Fruit fly (Drosophila melanogaster): ENCODE results near the gene js.

Gene js

dm6 chr3R:16403734-16404057 is 35.6 kb upstream of the js start (continued):
- no peak for TF ChIP-seq Mes4 (GFP tag; optimal IDR thresholded peaks at IDR 0.05)
- TF ChIP-seq CG4730 (GFP tag; IDR thresholded peaks at IDR 0.05) = no peak
- no peak for TF ChIP-seq CG31388 (GFP tag; optimal IDR thresholded peaks at IDR 0.05)
- no peak for TF ChIP-seq CG14965 (GFP tag; optimal IDR thresholded peaks at IDR 0.05; ENCODE audit: borderline replicate concordance)
- peak; percentile 38 for TF ChIP-seq HmgD (GFP tag; optimal IDR thresholded peaks at IDR 0.05)
- no peak for TF ChIP-seq cas (GFP tag; IDR thresholded peaks at IDR 0.05)
- no peak for TF ChIP-seq CG3847 (GFP tag; IDR thresholded peaks at IDR 0.05)
- no peak for TF ChIP-seq lbe (GFP tag; optimal IDR thresholded peaks at IDR 0.05)
- TF ChIP-seq GATAe (GFP tag; conservative IDR thresholded peaks at IDR 0.05) = no peak
- no peak for TF ChIP-seq CG10543 (GFP tag; optimal IDR thresholded peaks at IDR 0.05)
- no peak for TF ChIP-seq CG7271 (tag; optimal IDR thresholded peaks at IDR 0.05)
- no peak for TF ChIP-seq gem (tag; optimal IDR thresholded peaks at IDR 0.05)
- no peak for TF ChIP-seq shn (GFP tag; optimal IDR thresholded peaks at IDR 0.05)
- TF ChIP-seq Atf6 (GFP tag; IDR thresholded peaks at IDR 0.05) = no peak
- no peak for TF ChIP-seq Rx (GFP tag; IDR thresholded peaks at IDR 0.05)
- TF ChIP-seq dmrt11E (tag; optimal IDR thresholded peaks at IDR 0.05) = no peak
- TF ChIP-seq jigr1 (GFP tag; IDR thresholded peaks at IDR 0.05) = no peak
- no peak for TF ChIP-seq exex (tag; optimal IDR thresholded peaks at IDR 0.05)
- TF ChIP-seq ewg (GFP tag; optimal IDR thresholded peaks at IDR 0.05) = no peak
- no peak for TF ChIP-seq jumu (GFP tag; optimal IDR thresholded peaks at IDR 0.05)
- no peak for TF ChIP-seq bab2 (GFP tag; optimal IDR thresholded peaks at IDR 0.05)
- TF ChIP-seq CG4282 (GFP tag; optimal IDR thresholded peaks at IDR 0.05) = no peak
- TF ChIP-seq CG15479 (GFP tag; optimal IDR thresholded peaks at IDR 0.05) = no peak
- TF ChIP-seq CG2120 (GFP tag; optimal IDR thresholded peaks at IDR 0.05) = no peak
- no peak for TF ChIP-seq crc (GFP tag; optimal IDR thresholded peaks at IDR 0.05)
- no peak for TF ChIP-seq CG4820 (GFP tag; optimal IDR thresholded peaks at IDR 0.05)
- TF ChIP-seq E2f2 (GFP tag; IDR thresholded peaks at IDR 0.05) = no peak
- TF ChIP-seq CG3163 (GFP tag; optimal IDR thresholded peaks at IDR 0.05) = no peak

DNA sequence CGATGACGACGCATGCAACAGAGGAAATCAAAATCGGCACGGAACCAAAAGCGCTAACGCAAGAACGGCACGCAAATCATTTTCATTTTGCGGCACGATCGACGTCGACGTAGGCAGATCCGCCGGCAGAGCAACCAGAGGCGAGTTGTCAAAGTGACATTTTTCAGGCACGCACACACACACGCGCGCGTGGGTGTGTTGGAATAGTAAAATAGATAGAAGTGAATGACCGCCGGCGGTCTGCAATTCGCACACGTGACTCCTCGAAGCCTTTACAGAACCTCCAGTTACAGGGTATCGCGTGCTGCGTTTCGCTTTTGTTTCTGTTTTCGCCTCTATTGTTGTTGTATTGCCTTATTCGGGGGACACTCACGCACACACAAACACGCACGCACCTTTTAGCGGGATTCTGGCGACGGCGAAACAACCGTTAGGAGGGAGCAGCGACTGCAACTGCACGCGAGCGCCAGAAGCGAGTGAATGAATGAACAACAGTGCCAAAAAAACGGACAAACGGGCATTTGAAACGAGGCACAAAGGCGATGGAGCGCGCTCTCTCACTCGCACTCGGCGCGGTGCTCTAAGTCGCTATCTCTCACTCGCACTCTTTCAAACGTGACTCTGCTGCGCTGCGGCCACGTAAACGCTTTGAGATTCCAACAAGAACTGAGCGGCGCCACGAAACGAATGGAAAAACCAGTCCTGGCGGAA is 35.1 kb upstream of the js start, which contains the start of gene ss:
Gene ss, minus strand, starts transcription at position 668 of the 711 bp plus-strand sequence.
- TF ChIP-seq vvl (GFP tag; IDR thresholded peaks at IDR 0.05) (no peak), sqz (GFP tag; optimal IDR thresholded peaks at IDR 0.05) (no peak), tna (GFP tag; IDR thresholded peaks at IDR 0.05; ENCODE audit: partially characterized antibody) (0 out of 2 replicates have a peak, but pooled peaks have one; percentile 9), Ravus (GFP tag; IDR thresholded peaks at IDR 0.05) (no peak), tup (GFP tag; optimal IDR thresholded peaks at IDR 0.05) (no peak), CG11247 (GFP tag; IDR thresholded peaks at IDR 0.05) (no peak), sc (optimal IDR thresholded peaks at IDR 0.05) (no peak), sc (GFP tag; optimal IDR thresholded peaks at IDR 0.05) (no peak), lilli (GFP tag; optimal IDR thresholded peaks at IDR 0.05) (no peak), CG8924 (tag; optimal IDR thresholded peaks at IDR 0.05) (no peak), CG18619 (GFP tag; optimal IDR thresholded peaks at IDR 0.05) (no peak), zen (tag; optimal IDR thresholded peaks at IDR 0.05) (no peak), pan (optimal IDR thresholded peaks at IDR 0.05) (no peak), pan (GFP tag; optimal IDR thresholded peaks at IDR 0.05 in 1 of 2, IDR thresholded peaks at IDR 0.05 in 1 of 2) (peak in 1 of 2 experiments; percentile 68), Aef1 (GFP tag; IDR thresholded peaks at IDR 0.05) (no peak), gro (GFP tag; optimal IDR thresholded peaks at IDR 0.05) (no peak), Sin3A (optimal IDR thresholded peaks at IDR 0.05) (no peak), jumu (GFP tag; optimal IDR thresholded peaks at IDR 0.05) (no peak), hbn (GFP tag; IDR thresholded peaks at IDR 0.05; ENCODE audit: partially characterized antibody) (no peak), twi (tag; optimal IDR thresholded peaks at IDR 0.05) (no peak), pfk (GFP tag; optimal IDR thresholded peaks at IDR 0.05) (no peak), TFAM (GFP tag; optimal IDR thresholded peaks at IDR 0.05) (no peak), CG18476 (GFP tag; optimal IDR thresholded peaks at IDR 0.05) (no peak), pum (GFP tag; optimal IDR thresholded peaks at IDR 0.05) (no peak), CG17802 (tag; optimal IDR thresholded peaks at IDR 0.05) (no peak), CG17361 (GFP tag; IDR thresholded peaks at IDR 0.05) (no peak)
